Worm (Caenorhabditis elegans): ENCODE measurements around the gene ZK154.1.

ZK154.1 gene

ce11 chrX:7808388-7808787, 29.0 kb downstream of the ZK154.1 start:
- no peak for TF ChIP-seq ztf-4 (tag; optimal IDR thresholded peaks at IDR 0.05)
- TF ChIP-seq pqm-1 (tag; optimal IDR thresholded peaks at IDR 0.05) = no peak
- TF ChIP-seq ama-1 (optimal IDR thresholded peaks at IDR 0.05) = peak; percentile 29
- peak; percentile 17 for TF ChIP-seq pha-4 (tag; optimal IDR thresholded peaks at IDR 0.05)
- TF ChIP-seq ceh-28 (tag; optimal IDR thresholded peaks at IDR 0.05) = peak; percentile 66
- no peak for TF ChIP-seq ceh-16 (tag; optimal IDR thresholded peaks at IDR 0.05)

ce11 chrX:7809352-7810196, 30.2 kb downstream of the ZK154.1 start:
- peak; percentile 80 for TF ChIP-seq pha-4 (tag; optimal IDR thresholded peaks at IDR 0.05)
- TF ChIP-seq ama-1 (optimal IDR thresholded peaks at IDR 0.05) = no peak
- TF ChIP-seq lin-39 (tag; optimal IDR thresholded peaks at IDR 0.05) = peak; percentile 65
- no peak for TF ChIP-seq ZK546.5 (tag; optimal IDR thresholded peaks at IDR 0.05)
- TF ChIP-seq mml-1 (tag; optimal IDR thresholded peaks at IDR 0.05) = no peak
- TF ChIP-seq ceh-82 (tag; optimal IDR thresholded peaks at IDR 0.05) = no peak
- peak; percentile 56 for TF ChIP-seq ceh-28 (tag; optimal IDR thresholded peaks at IDR 0.05)
- no peak for TF ChIP-seq jun-1 (tag; optimal IDR thresholded peaks at IDR 0.05)
- TF ChIP-seq mdl-1 (tag; optimal IDR thresholded peaks at IDR 0.05) = no peak
- TF ChIP-seq fkh-10 (GFP tag; optimal IDR thresholded peaks at IDR 0.05) = no peak
- TF ChIP-seq ceh-16 (tag; optimal IDR thresholded peaks at IDR 0.05) = no peak
- TF ChIP-seq lin-15B (tag; optimal IDR thresholded peaks at IDR 0.05) = peak; percentile 37
- TF ChIP-seq ztf-4 (tag; optimal IDR thresholded peaks at IDR 0.05) = no peak
- TF ChIP-seq nfya-1 (tag; optimal IDR thresholded peaks at IDR 0.05; ENCODE audit: insufficient read depth) = peak; percentile 68
- TF ChIP-seq egl-5 (tag; optimal IDR thresholded peaks at IDR 0.05) = peak; percentile 19
- peak; percentile 27 for TF ChIP-seq snpc-4 (tag; optimal IDR thresholded peaks at IDR 0.05)
- peak; percentile 24 for TF ChIP-seq pqm-1 (tag; optimal IDR thresholded peaks at IDR 0.05)
- TF ChIP-seq daf-12 (tag; optimal IDR thresholded peaks at IDR 0.05) = no peak
- no peak for TF ChIP-seq unc-62 (GFP tag; optimal IDR thresholded peaks at IDR 0.05)
- peak; percentile 84 for TF ChIP-seq hmg-11 (tag; optimal IDR thresholded peaks at IDR 0.05)
- TF ChIP-seq nhr-25 (tag; optimal IDR thresholded peaks at IDR 0.05) = peak; percentile 58
- no peak for TF ChIP-seq nhr-43 (tag; optimal IDR thresholded peaks at IDR 0.05; ENCODE audit: poor library complexity, severe bottlenecking)
- TF ChIP-seq sea-2 (GFP tag; optimal IDR thresholded peaks at IDR 0.05) = peak; percentile 38
- TF ChIP-seq elt-2 (tag; optimal IDR thresholded peaks at IDR 0.05) = peak; percentile 41
- no peak for TF ChIP-seq zag-1 (tag; optimal IDR thresholded peaks at IDR 0.05)
- no peak for TF ChIP-seq nhr-23 (tag; optimal IDR thresholded peaks at IDR 0.05)

ce11 chrX:7810991-7811390, 31.6 kb downstream of the ZK154.1 start:
- TF ChIP-seq nhr-76 (tag; optimal IDR thresholded peaks at IDR 0.05) (no peak), fkh-2 (tag; optimal IDR thresholded peaks at IDR 0.05) (no peak), pqm-1 (tag; optimal IDR thresholded peaks at IDR 0.05) (no peak), pha-4 (tag; optimal IDR thresholded peaks at IDR 0.05) (no peak), nfya-1 (tag; optimal IDR thresholded peaks at IDR 0.05; ENCODE audit: insufficient read depth) (peak; percentile 9), nhr-77 (tag; optimal IDR thresholded peaks at IDR 0.05) (no peak)

ce11 chrX:7814747-7815146, 35.4 kb downstream of the ZK154.1 start:
- TF ChIP-seq elt-1 (tag; optimal IDR thresholded peaks at IDR 0.05) (no peak), ztf-11 (tag; optimal IDR thresholded peaks at IDR 0.05) (no peak), nfya-1 (tag; optimal IDR thresholded peaks at IDR 0.05; ENCODE audit: insufficient read depth) (peak; percentile 21), nhr-23 (tag; optimal IDR thresholded peaks at IDR 0.05) (peak; percentile 67), tbx-2 (tag; optimal IDR thresholded peaks at IDR 0.05) (no peak), ceh-28 (tag; optimal IDR thresholded peaks at IDR 0.05) (peak; percentile 77), pha-4 (tag; optimal IDR thresholded peaks at IDR 0.05) (peak; percentile 71), eor-1 (tag; optimal IDR thresholded peaks at IDR 0.05) (no peak), elt-2 (tag; optimal IDR thresholded peaks at IDR 0.05) (peak; percentile 88), ama-1 (optimal IDR thresholded peaks at IDR 0.05) (no peak), pqm-1 (tag; optimal IDR thresholded peaks at IDR 0.05) (peak; percentile 86), ceh-9 (tag; optimal IDR thresholded peaks at IDR 0.05) (no peak), nhr-25 (tag; optimal IDR thresholded peaks at IDR 0.05) (peak; percentile 62), mml-1 (tag; optimal IDR thresholded peaks at IDR 0.05) (no peak), jun-1 (tag; optimal IDR thresholded peaks at IDR 0.05) (peak; percentile 34), snpc-4 (tag; optimal IDR thresholded peaks at IDR 0.05) (no peak), ztf-4 (tag; optimal IDR thresholded peaks at IDR 0.05) (no peak), skn-1 (tag; optimal IDR thresholded peaks at IDR 0.05) (no peak), nhr-237 (tag; optimal IDR thresholded peaks at IDR 0.05) (no peak), lin-15B (tag; optimal IDR thresholded peaks at IDR 0.05) (no peak), nhr-76 (tag; optimal IDR thresholded peaks at IDR 0.05) (no peak)
